Fruit fly (Drosophila melanogaster) whole organism, pupa: ENCODE results near the gene dpr4.

ENCODE experiments used
- CG32121 ChIP-seq: fragments of 200-800 bp; sonication (Bioruptor generic); IDR thresholded peaks from 2 replicates; pipeline ENCODE4 v1.3.6; 2022; ENCODE audit warnings: missing biosample characterization, missing genetic modification characterization
- CG8301 ChIP-seq: fragments of 200-800 bp; sonication (Bioruptor generic); optimal IDR thresholded peaks from 2 replicates; lab custom pipeline; 2018; ENCODE audit warnings: missing biosample characterization, mild to moderate bottlenecking, missing genetic modification characterization
- EcR ChIP-seq: fragments of 200-800 bp; sonication (Bioruptor generic); optimal IDR thresholded peaks from 3 replicates; lab custom pipeline; 2019; ENCODE audit warnings: missing biosample characterization, missing genetic modification characterization, mild to moderate bottlenecking, moderate library complexity, missing genetic modification reagents
- Pif1B ChIP-seq: fragments of 200-800 bp; sonication (Bioruptor generic); optimal IDR thresholded peaks from 3 replicates; lab custom pipeline; 2016; ENCODE audit warnings: missing biosample characterization, missing genetic modification characterization
- Snoo ChIP-seq: fragments of 200-800 bp; sonication (Bioruptor generic); optimal IDR thresholded peaks from 3 replicates; lab custom pipeline; 2017; ENCODE audit warnings: missing biosample characterization, mild to moderate bottlenecking, missing genetic modification characterization, inconsistent platforms

DNA sequence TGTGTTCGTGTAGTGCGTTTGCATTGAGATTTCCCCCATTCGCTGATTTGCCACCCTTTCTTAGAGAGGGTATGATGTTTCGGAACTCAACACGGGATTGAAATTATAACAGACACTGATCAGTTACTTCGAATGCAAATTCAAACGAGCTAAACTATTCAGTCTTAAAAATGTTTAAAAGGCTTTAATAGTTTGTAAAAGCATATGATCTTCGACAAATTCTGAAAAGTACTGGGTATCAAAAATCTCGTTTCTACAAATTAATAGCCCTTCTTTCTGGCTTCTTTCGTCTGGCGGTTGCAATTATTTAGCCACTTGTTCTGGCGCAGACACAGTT, 39.5 kb upstream of the dpr4 start:
- TF ChIP-seq EcR (GFP tag; lab: Kevin White, UChicago) (no peak), Pif1B (GFP tag; lab: Kevin White, UChicago) (no peak), CG32121 (GFP tag; lab: Robert Waterston, UW) (peak; percentile 95), Snoo (tag; lab: Kevin White, UChicago) (no peak), CG8301 (tag; lab: Kevin White, UChicago) (peak; percentile 93)
